Fruit fly (Drosophila melanogaster) whole organism, embryonic: ENCODE data around the gene CG4133.

ENCODE experiments used
- Asciz ChIP-seq: fragments of 200-800 bp; sonication (Bioruptor generic); optimal IDR thresholded peaks from 2 replicates; lab custom pipeline; 2017; ENCODE audit warnings: missing biosample characterization, mild to moderate bottlenecking, missing genetic modification characterization, missing genetic modification reagents
- Atf-2 ChIP-seq: fragments of 200-800 bp; sonication (Bioruptor generic); optimal IDR thresholded peaks from 2 replicates; lab custom pipeline; 2016; ENCODE audit warnings: missing biosample characterization, missing genetic modification characterization
- CG1024 ChIP-seq: fragments of 200-800 bp; sonication (Bioruptor generic); IDR thresholded peaks from 2 replicates; pipeline ENCODE4 v1.3.6; 2022; ENCODE audit warnings: missing biosample characterization, missing genetic modification characterization
- CG10321 ChIP-seq: fragments of 200-800 bp; sonication (Bioruptor generic); IDR thresholded peaks from 2 replicates; pipeline ENCODE4 v1.3.6; 2022; ENCODE audit warnings: missing biosample characterization, missing genetic modification characterization
- CG10431 ChIP-seq: fragments of 200-800 bp; sonication (Bioruptor generic); optimal IDR thresholded peaks from 3 replicates; lab custom pipeline; 2018; ENCODE audit warnings: missing biosample characterization, mild to moderate bottlenecking, missing genetic modification characterization
- CG10654 ChIP-seq: fragments of 200-800 bp; sonication (Bioruptor generic); optimal IDR thresholded peaks from 2 replicates; lab custom pipeline; 2016; ENCODE audit warnings: missing biosample characterization, missing genetic modification characterization
- CG11398 ChIP-seq: fragments of 200-800 bp; sonication (Bioruptor generic); optimal IDR thresholded peaks from 2 replicates; lab custom pipeline; 2016; ENCODE audit warnings: missing biosample characterization, missing genetic modification characterization
- CG11560 ChIP-seq: fragments of 200-800 bp; sonication (Bioruptor generic); IDR thresholded peaks from 3 replicates; pipeline ENCODE4 v1.3.6; 2022; ENCODE audit warnings: missing biosample characterization, missing genetic modification characterization
- CG12104 ChIP-seq: fragments of 200-800 bp; sonication (Bioruptor generic); optimal IDR thresholded peaks from 3 replicates; lab custom pipeline; 2016; ENCODE audit warnings: missing biosample characterization, missing genetic modification characterization
- CG12236 ChIP-seq: fragments of 200-800 bp; sonication (Bioruptor generic); optimal IDR thresholded peaks from 2 replicates; lab custom pipeline; 2016; ENCODE audit warnings: missing biosample characterization, missing genetic modification characterization
- CG12659 ChIP-seq: fragments of 200-800 bp; sonication (Bioruptor generic); optimal IDR thresholded peaks from 3 replicates; lab custom pipeline; 2017; ENCODE audit warnings: mild to moderate bottlenecking, missing biosample characterization, missing genetic modification reagents, missing genetic modification characterization
- CG14014 ChIP-seq: fragments of 200-800 bp; sonication (Bioruptor generic); IDR thresholded peaks from 2 replicates; pipeline ENCODE4 v1.3.6; 2022; ENCODE audit warnings: missing biosample characterization, missing genetic modification characterization
- CG14667 ChIP-seq: fragments of 200-800 bp; sonication (Bioruptor generic); IDR thresholded peaks from 2 replicates; pipeline ENCODE4 v1.3.6; 2022; ENCODE audit warnings: missing biosample characterization, missing genetic modification characterization
- CG15011 ChIP-seq: fragments of 200-800 bp; sonication (Bioruptor generic); optimal IDR thresholded peaks from 3 replicates; lab custom pipeline; 2018; ENCODE audit warnings: missing biosample characterization, mild to moderate bottlenecking, missing genetic modification characterization
- CG16863 ChIP-seq: fragments of 200-800 bp; sonication (Bioruptor generic); optimal IDR thresholded peaks from 3 replicates; lab custom pipeline; 2016; ENCODE audit warnings: missing biosample characterization, missing genetic modification characterization
- CG17802 ChIP-seq: fragments of 200-800 bp; sonication (Bioruptor generic); optimal IDR thresholded peaks from 2 replicates; lab custom pipeline; 2018; ENCODE audit warnings: missing biosample characterization, mild to moderate bottlenecking, missing genetic modification characterization, moderate library complexity
- CG17829 ChIP-seq: fragments of 200-800 bp; optimal IDR thresholded peaks from 2 replicates; lab custom pipeline; 2019; ENCODE audit warnings: missing biosample characterization, mild to moderate bottlenecking, missing genetic modification characterization, moderate library complexity
- CG18764 ChIP-seq: fragments of 200-800 bp; sonication (Bioruptor generic); optimal IDR thresholded peaks from 3 replicates; lab custom pipeline; 2016; ENCODE audit warnings: missing biosample characterization, missing genetic modification characterization
- CG30431 ChIP-seq: fragments of 200-800 bp; sonication (Bioruptor generic); optimal IDR thresholded peaks from 2 replicates; lab custom pipeline; 2017; ENCODE audit warnings: missing biosample characterization, missing genetic modification characterization
- CG31224 ChIP-seq: fragments of 200-800 bp; sonication (Bioruptor generic); IDR thresholded peaks from 2 replicates; pipeline ENCODE4 v1.3.6; 2022; ENCODE audit warnings: missing biosample characterization, missing genetic modification characterization
- CG31365 ChIP-seq: fragments of 200-800 bp; sonication (Bioruptor generic); optimal IDR thresholded peaks from 2 replicates; lab custom pipeline; 2018; ENCODE audit warnings: missing biosample characterization, mild to moderate bottlenecking, missing genetic modification characterization
- CG3847 ChIP-seq: fragments of 200-800 bp; sonication (Bioruptor generic); IDR thresholded peaks from 2 replicates; pipeline ENCODE4 v1.3.6; 2022; ENCODE audit warnings: missing biosample characterization, missing genetic modification characterization
- CG6654 ChIP-seq: fragments of 200-800 bp; sonication (Bioruptor generic); optimal IDR thresholded peaks from 2 replicates; lab custom pipeline; 2017; ENCODE audit warnings: missing biosample characterization, mild to moderate bottlenecking, missing genetic modification characterization
- CG8359 ChIP-seq: fragments of 200-800 bp; sonication (Bioruptor generic); optimal IDR thresholded peaks from 2 replicates; lab custom pipeline; 2017; ENCODE audit warnings: missing biosample characterization, mild to moderate bottlenecking, missing genetic modification characterization, borderline replicate concordance
- D19B ChIP-seq: fragments of 200-800 bp; sonication (Bioruptor generic); optimal IDR thresholded peaks from 2 replicates; lab custom pipeline; 2017; ENCODE audit warnings: missing biosample characterization, mild to moderate bottlenecking, missing genetic modification characterization
- Dad ChIP-seq: fragments of 200-800 bp; sonication (Bioruptor generic); optimal IDR thresholded peaks from 3 replicates; lab custom pipeline; 2016; ENCODE audit warnings: missing biosample characterization, missing genetic modification characterization
- Eip74EF ChIP-seq, 2 experiments: fragments of 200-800 bp in 1 of 2; fragments of >200 bp in 1 of 2; sonication (Bioruptor generic) in 1 of 2; optimal IDR thresholded peaks; 2 replicates each; lab custom pipeline; 2017 to 2019; ENCODE audit warnings: missing biosample characterization in 2 of 2, missing genetic modification characterization in 2 of 2, mild to moderate bottlenecking in 1 of 2, moderate library complexity in 1 of 2
- Ets97D ChIP-seq: fragments of 200-800 bp; sonication (Bioruptor generic); optimal IDR thresholded peaks from 3 replicates; lab custom pipeline; 2016; ENCODE audit warnings: missing biosample characterization, missing genetic modification characterization
- GATAe ChIP-seq: fragments of 200-800 bp; sonication (Bioruptor generic); conservative IDR thresholded peaks from 2 replicates; pipeline ENCODE4 v1.3.6; 2022; ENCODE audit warnings: missing biosample characterization, missing genetic modification characterization
- Hey ChIP-seq: fragments of 200-800 bp; sonication (Bioruptor generic); optimal IDR thresholded peaks from 3 replicates; lab custom pipeline; 2018; ENCODE audit warnings: missing biosample characterization, mild to moderate bottlenecking, missing genetic modification characterization
- Hmr ChIP-seq: fragments of 200-800 bp; sonication (Bioruptor generic); optimal IDR thresholded peaks from 3 replicates; lab custom pipeline; 2017; ENCODE audit warnings: mild to moderate bottlenecking, missing biosample characterization, missing genetic modification reagents, missing genetic modification characterization
- MTF-1 ChIP-seq: fragments of 200-800 bp; sonication (Bioruptor generic); optimal IDR thresholded peaks from 2 replicates; lab custom pipeline; 2018; ENCODE audit warnings: missing biosample characterization, mild to moderate bottlenecking, missing genetic modification characterization, borderline replicate concordance
- NC2α ChIP-seq: fragments of 200-800 bp; sonication (Bioruptor generic); optimal IDR thresholded peaks from 2 replicates; lab custom pipeline; 2016; ENCODE audit warnings: missing biosample characterization, missing genetic modification characterization
- YL-1 ChIP-seq: fragments of 200-800 bp; sonication (Bioruptor generic); optimal IDR thresholded peaks from 3 replicates; lab custom pipeline; 2017; ENCODE audit warnings: missing biosample characterization, mild to moderate bottlenecking, missing genetic modification characterization
- abd-A ChIP-seq: fragments of 200-800 bp; sonication (Bioruptor generic); optimal IDR thresholded peaks from 3 replicates; lab custom pipeline; 2019; ENCODE audit warnings: missing biosample characterization, mild to moderate bottlenecking, missing genetic modification characterization, moderate library complexity
- ash1 ChIP-seq: fragments of 200-800 bp; sonication (Bioruptor generic); optimal IDR thresholded peaks from 2 replicates; lab custom pipeline; 2018; ENCODE audit warnings: missing biosample characterization, mild to moderate bottlenecking, missing genetic modification characterization
- az2 ChIP-seq: fragments of 200-800 bp; sonication (Bioruptor generic); optimal IDR thresholded peaks from 3 replicates; lab custom pipeline; 2016; ENCODE audit warnings: missing biosample characterization, missing genetic modification characterization
- bbx ChIP-seq: fragments of 200-800 bp; sonication (Bioruptor generic); IDR thresholded peaks from 2 replicates; pipeline ENCODE4 v1.3.6; 2022; ENCODE audit warnings: missing biosample characterization, missing genetic modification characterization; ENCODE audit not compliant: partially characterized antibody
- caup ChIP-seq: fragments of 200-800 bp; sonication (Bioruptor generic); optimal IDR thresholded peaks from 3 replicates; lab custom pipeline; 2017; ENCODE audit warnings: missing biosample characterization, mild to moderate bottlenecking, missing genetic modification characterization, moderate library complexity; ENCODE audit not compliant: severe bottlenecking
- ci ChIP-seq: fragments of 200-800 bp; sonication (Bioruptor generic); IDR thresholded peaks from 3 replicates; pipeline ENCODE4 v1.3.6; 2022; ENCODE audit warnings: missing biosample characterization, missing genetic modification characterization
- gcm ChIP-seq: fragments of 200-800 bp; sonication (Bioruptor generic); optimal IDR thresholded peaks from 2 replicates; lab custom pipeline; 2019; ENCODE audit warnings: missing biosample characterization, mild to moderate bottlenecking, missing genetic modification characterization, moderate library complexity
- grn ChIP-seq: fragments of 200-800 bp; sonication (Bioruptor generic); optimal IDR thresholded peaks from 3 replicates; lab custom pipeline; 2017; ENCODE audit warnings: missing biosample characterization, missing genetic modification characterization
- hkb ChIP-seq, 2 experiments: fragments of 200-800 bp in 1 of 2; fragments of >200 bp in 1 of 2; sonication (Bioruptor generic) in 1 of 2; IDR thresholded peaks in 1 of 2; optimal IDR thresholded peaks in 1 of 2; 2 replicates each; pipeline versions ENCODE4 v1.3.6 to Lab custom; 2017 to 2022; ENCODE audit warnings: missing biosample characterization in 1 of 2, missing genetic modification characterization in 1 of 2
- mld ChIP-seq: fragments of 200-800 bp; sonication (Bioruptor generic); IDR thresholded peaks from 3 replicates; pipeline ENCODE4 v1.3.6; 2022; ENCODE audit warnings: missing biosample characterization, missing genetic modification characterization; ENCODE audit not compliant: partially characterized antibody
- pb ChIP-seq: fragments of 200-800 bp; sonication (Bioruptor generic); optimal IDR thresholded peaks from 3 replicates; lab custom pipeline; 2016; ENCODE audit warnings: missing biosample characterization, missing genetic modification characterization
- pum ChIP-seq: fragments of 200-800 bp; sonication (Bioruptor generic); optimal IDR thresholded peaks from 2 replicates; lab custom pipeline; 2016; ENCODE audit warnings: missing biosample characterization, missing genetic modification characterization
- sens-2 ChIP-seq: fragments of 200-800 bp; sonication (Bioruptor generic); IDR thresholded peaks from 2 replicates; pipeline ENCODE4 v1.3.6; 2022; ENCODE audit warnings: missing biosample characterization, missing genetic modification characterization
- zfh1 ChIP-seq: fragments of 200-800 bp; sonication (Bioruptor generic); IDR thresholded peaks from 3 replicates; pipeline ENCODE4 v1.3.6; 2022; ENCODE audit warnings: missing biosample characterization, missing genetic modification characterization

The CG4133 gene

DNA sequence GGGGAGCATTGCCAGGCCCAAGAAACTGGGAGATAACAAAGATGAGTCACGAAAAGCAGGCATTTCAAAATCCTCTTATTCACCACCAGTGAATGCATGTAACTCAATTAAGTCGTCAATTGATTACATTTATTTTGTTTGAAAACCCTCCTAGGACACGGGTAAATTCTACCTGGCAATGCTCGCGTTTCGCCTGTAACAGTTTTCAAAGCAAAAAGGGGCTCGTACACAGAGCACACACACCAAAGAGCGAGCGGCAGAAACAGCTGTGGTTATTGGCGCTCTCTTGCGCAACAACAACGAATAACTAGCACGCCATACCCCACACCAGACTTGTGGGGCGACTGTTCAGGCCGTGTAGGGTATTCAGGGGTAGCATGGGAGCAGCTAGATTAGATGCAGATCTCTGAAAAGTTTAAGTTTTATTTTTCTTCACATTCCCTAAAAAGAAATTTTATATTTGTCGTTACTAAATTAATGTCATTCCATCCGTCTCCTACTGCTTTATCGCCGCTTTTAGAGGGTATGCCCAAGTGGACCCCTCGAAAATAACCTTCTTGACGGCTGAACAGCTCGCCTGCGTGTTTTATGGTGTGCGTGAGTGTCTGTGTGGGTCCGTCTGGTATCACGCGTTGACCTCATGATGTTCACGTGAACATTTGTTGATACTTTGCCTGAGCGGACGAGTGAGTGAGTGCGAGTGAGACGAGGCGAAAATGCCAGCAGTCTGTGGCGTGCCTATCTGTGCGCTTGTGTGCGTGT, 25.5 kb downstream of the CG4133 start (continued):
- peak; percentile 100 for TF ChIP-seq CG16863 (GFP tag; lab: Kevin White, UChicago)
- TF ChIP-seq Hmr (GFP tag; lab: Kevin White, UChicago): peak; percentile 100
- peak; percentile 100 for TF ChIP-seq CG18764 (GFP tag; lab: Kevin White, UChicago)
- TF ChIP-seq CG10654: peak; percentile 100
- no peak for TF ChIP-seq sens-2 (GFP tag; lab: Robert Waterston, UW)
- no peak for TF ChIP-seq zfh1 (GFP tag; lab: Robert Waterston, UW)
- TF ChIP-seq Dad (GFP tag; lab: Kevin White, UChicago): peak; percentile 100
- no peak for TF ChIP-seq CG11560 (tag; lab: Robert Waterston, UW)
- TF ChIP-seq ash1 (GFP tag; lab: Kevin White, UChicago): peak; percentile 100
- TF ChIP-seq ci (GFP tag; lab: Robert Waterston, UW): no peak
- TF ChIP-seq CG17829 (tag; lab: Kevin White, UChicago): peak; percentile 100
- peak; percentile 100 for TF ChIP-seq CG11398 (GFP tag; lab: Kevin White, UChicago)
- peak; percentile 100 for TF ChIP-seq abd-A (tag; lab: Kevin White, UChicago)
- peak in 1 of 2 experiments; percentile 100 for TF ChIP-seq Eip74EF (GFP tag; optimal IDR thresholded peaks at IDR 0.05; lab: Kevin White, UChicago)
- no peak for TF ChIP-seq GATAe
- TF ChIP-seq Atf-2 (GFP tag; lab: Kevin White, UChicago): peak; percentile 100
- peak; percentile 99 for TF ChIP-seq Hey (tag; lab: Kevin White, UChicago)
- TF ChIP-seq CG1024: no peak
- TF ChIP-seq CG3847 (GFP tag; lab: Robert Waterston, UW): no peak
- no peak for TF ChIP-seq bbx (GFP tag; lab: Robert Waterston, UW)
- TF ChIP-seq CG17802 (tag; lab: Kevin White, UChicago): peak; percentile 96
- peak; percentile 97 for TF ChIP-seq CG31365
- TF ChIP-seq D19B (GFP tag; lab: Kevin White, UChicago): peak; percentile 100
- peak; percentile 97 for TF ChIP-seq CG8359
- peak; percentile 100 for TF ChIP-seq MTF-1
- peak; percentile 73 for TF ChIP-seq hkb (optimal IDR thresholded peaks at IDR 0.05; lab: Kevin White, UChicago)
- no peak for TF ChIP-seq hkb (GFP tag; IDR thresholded peaks at IDR 0.05; lab: Robert Waterston, UW)
- TF ChIP-seq CG12236 (GFP tag; lab: Kevin White, UChicago): peak; percentile 100
- peak; percentile 99 for TF ChIP-seq CG10431
- TF ChIP-seq CG12659 (GFP tag; lab: Kevin White, UChicago): peak; percentile 100
- TF ChIP-seq Ets97D (GFP tag; lab: Kevin White, UChicago): peak; percentile 98
- TF ChIP-seq CG12104 (GFP tag; lab: Kevin White, UChicago): peak; percentile 100
- TF ChIP-seq az2 (GFP tag; lab: Kevin White, UChicago): peak; percentile 100
- TF ChIP-seq grn: peak; percentile 100
- no peak for TF ChIP-seq CG14014 (GFP tag; lab: Robert Waterston, UW)
- peak; percentile 96 for TF ChIP-seq CG6654 (GFP tag; lab: Kevin White, UChicago)
- no peak for TF ChIP-seq CG10321 (GFP tag; lab: Robert Waterston, UW)
- TF ChIP-seq YL-1 (GFP tag; lab: Kevin White, UChicago): peak; percentile 100
- no peak for TF ChIP-seq CG31224 (GFP tag; lab: Robert Waterston, UW)
- TF ChIP-seq CG15011 (GFP tag; lab: Kevin White, UChicago): peak; percentile 100
- peak; percentile 100 for TF ChIP-seq pum
- peak; percentile 100 for TF ChIP-seq CG30431 (GFP tag; lab: Kevin White, UChicago)
- no peak for TF ChIP-seq mld (GFP tag; lab: Robert Waterston, UW)
- TF ChIP-seq gcm (GFP tag; lab: Kevin White, UChicago): peak; percentile 100
- TF ChIP-seq caup: peak; percentile 100
- TF ChIP-seq NC2α (GFP tag; lab: Kevin White, UChicago): peak; percentile 100
- TF ChIP-seq pb (GFP tag; lab: Kevin White, UChicago): peak; percentile 100
- peak; percentile 100 for TF ChIP-seq Asciz (GFP tag; lab: Kevin White, UChicago)
- no peak for TF ChIP-seq CG14667
